Worm (Caenorhabditis elegans) whole organism, L1 larva: ENCODE data around the gene Y37H2A.7.
"Not testable (repeated sequence)": the region's sequence is repeated elsewhere in the genome, so short reads cannot be mapped to it uniquely, and the experiment has no call there.

Experiments
- Y116A8C.19 ChIP-seq: sonication (generic microtip); optimal IDR thresholded peaks from 2 replicates; lab custom pipeline; 2016; ENCODE audit warnings: missing compliant biosample characterization, missing genetic modification characterization, borderline replicate concordance
- alr-1 ChIP-seq: fragments of 200-800 bp; sonication (Bioruptor generic); optimal IDR thresholded peaks from 2 replicates; lab custom pipeline; 2018; ENCODE audit warnings: borderline replicate concordance, mild to moderate bottlenecking, missing genetic modification characterization, missing compliant biosample characterization
- aly-2 ChIP-seq: fragments of 150-350 bp; optimal IDR thresholded peaks from 2 replicates; lab custom pipeline; 2014; ENCODE audit warnings: missing biosample characterization, missing genetic modification characterization
- ama-1 ChIP-seq: fragments of 150-350 bp; optimal IDR thresholded peaks from 2 replicates; lab custom pipeline; 2014
- fkh-10 ChIP-seq: sonication (generic microtip); optimal IDR thresholded peaks from 2 replicates; lab custom pipeline; 2017; ENCODE audit warnings: missing biosample characterization, missing genetic modification reagents, missing genetic modification characterization
- fos-1 ChIP-seq: fragments of 150-350 bp; optimal IDR thresholded peaks from 2 replicates; lab custom pipeline; 2014; ENCODE audit warnings: missing biosample characterization, missing genetic modification characterization
- lin-35 ChIP-seq, 2 experiments: fragments of 150-350 bp; optimal IDR thresholded peaks; 2 replicates each; lab custom pipeline; 2014; ENCODE audit warnings: missing biosample characterization in 2 of 2, missing genetic modification characterization in 2 of 2, missing genetic modification reagents in 2 of 2
- nhr-237 ChIP-seq: fragments of 150-350 bp; optimal IDR thresholded peaks from 2 replicates; lab custom pipeline; 2014; ENCODE audit warnings: missing biosample characterization, missing genetic modification characterization
- nhr-28 ChIP-seq: fragments of 150-350 bp; optimal IDR thresholded peaks from 2 replicates; lab custom pipeline; 2014; ENCODE audit warnings: missing biosample characterization, missing genetic modification characterization
- nhr-77 ChIP-seq: fragments of 150-350 bp; optimal IDR thresholded peaks from 2 replicates; lab custom pipeline; 2014; ENCODE audit warnings: missing biosample characterization, missing genetic modification characterization
- sox-4 ChIP-seq: sonication (generic microtip); optimal IDR thresholded peaks from 2 replicates; lab custom pipeline; 2016; ENCODE audit warnings: missing genetic modification characterization, missing compliant biosample characterization

DNA sequence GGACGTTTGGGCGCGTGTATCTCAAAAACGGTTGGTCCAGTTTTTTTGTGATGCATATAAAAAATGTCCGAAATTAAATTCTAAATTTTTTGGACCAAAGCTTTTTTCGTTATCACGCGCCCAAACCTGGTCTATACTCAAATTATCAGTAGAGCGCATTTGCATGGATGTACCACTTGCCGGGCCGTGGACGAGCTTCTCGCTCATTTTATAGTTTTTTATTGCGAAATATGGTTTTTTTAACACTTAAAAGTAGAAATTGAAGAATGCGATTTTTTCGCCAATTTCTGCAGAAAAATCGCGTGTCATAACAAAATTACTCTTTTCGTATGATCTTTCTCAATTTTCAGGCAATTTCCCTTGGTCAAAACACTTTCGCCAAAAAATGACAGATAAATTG is 19.2 kb downstream of the Y37H2A.7 start:
- TF ChIP-seq nhr-77 (tag; lab: Kevin White, UChicago); alr-1; aly-2 (tag; lab: Kevin White, UChicago); Y116A8C.19; fos-1; fkh-10 (GFP tag; lab: Kevin White, UChicago); lin-35 (GFP tag; optimal IDR thresholded peaks at IDR 0.05; lab: Kevin White, UChicago); nhr-28 (tag; lab: Kevin White, UChicago); sox-4 (tag; lab: Kevin White, UChicago); ama-1; nhr-237 (tag; lab: Kevin White, UChicago): not testable (repeated sequence)
